Worm (Caenorhabditis elegans) whole organism, young adult: ENCODE measurements around the gene Y57G11C.28.

Experiments used
- B0019.2 ChIP-seq: fragments of 200-800 bp; sonication (Bioruptor generic); conservative IDR thresholded peaks from 2 replicates; pipeline ENCODE4 v1.3.6; 2022; ENCODE audit warnings: missing genetic modification reagents, missing genetic modification characterization, missing compliant biosample characterization
- C17E4.6 ChIP-seq: fragments of 200-800 bp; sonication (Bioruptor generic); IDR thresholded peaks from 2 replicates; pipeline ENCODE4 v1.3.6; 2022; ENCODE audit warnings: missing genetic modification reagents, missing genetic modification characterization, missing compliant biosample characterization
- K11D2.4 ChIP-seq: fragments of 200-800 bp; sonication (Bioruptor generic); IDR thresholded peaks from 2 replicates; pipeline ENCODE4 v1.3.6; 2022; ENCODE audit warnings: missing genetic modification reagents, missing genetic modification characterization, missing compliant biosample characterization
- Y53F4B.3 ChIP-seq: fragments of 200-800 bp; sonication (Bioruptor generic); IDR thresholded peaks from 2 replicates; pipeline ENCODE4 v1.3.6; 2022; ENCODE audit warnings: missing genetic modification reagents, missing genetic modification characterization, missing compliant biosample characterization
- fkh-3 ChIP-seq: sonication (generic microtip); optimal IDR thresholded peaks from 2 replicates; lab custom pipeline; 2016; ENCODE audit warnings: mild to moderate bottlenecking, missing genetic modification characterization, missing compliant biosample characterization
- nfya-2 ChIP-seq: fragments of 200-800 bp; sonication (Bioruptor generic); IDR thresholded peaks from 2 replicates; pipeline ENCODE4 v1.3.6; 2022; ENCODE audit warnings: missing genetic modification reagents, missing genetic modification characterization, missing compliant biosample characterization
- sdz-38 ChIP-seq: sonication (generic microtip); optimal IDR thresholded peaks from 2 replicates; lab custom pipeline; 2016; ENCODE audit warnings: missing genotype, missing genetic modification characterization, missing compliant biosample characterization
- snpc-1.1 ChIP-seq: sonication (generic microtip); optimal IDR thresholded peaks from 2 replicates; lab custom pipeline; 2017; ENCODE audit warnings: missing genetic modification characterization, mild to moderate bottlenecking, missing compliant biosample characterization, antibody characterized with exemption, moderate library complexity, missing genotype, missing genetic modification reagents; ENCODE audit not compliant: insufficient read depth

- no peak for TF ChIP-seq C17E4.6 (GFP tag; lab: Robert Waterston, UW)
- TF ChIP-seq B0019.2 (GFP tag; lab: Robert Waterston, UW), result no peak
- TF ChIP-seq nfya-2 (GFP tag; lab: Robert Waterston, UW), result no peak
- TF ChIP-seq K11D2.4, result no peak
- TF ChIP-seq snpc-1.1, result no peak
- TF ChIP-seq fkh-3 (tag; lab: Kevin White, UChicago), result no peak
- TF ChIP-seq Y53F4B.3 (GFP tag; lab: Robert Waterston, UW), result no peak
- no peak for TF ChIP-seq sdz-38 (tag; lab: Kevin White, UChicago)
Observed at ce11 chrIV:14958551-14958950, 29.0 kb downstream of the Y57G11C.28 start, which contains the start of gene Y41E3.1.
